Fruit fly (Drosophila melanogaster): ENCODE results near the gene CG13457.

DNA sequence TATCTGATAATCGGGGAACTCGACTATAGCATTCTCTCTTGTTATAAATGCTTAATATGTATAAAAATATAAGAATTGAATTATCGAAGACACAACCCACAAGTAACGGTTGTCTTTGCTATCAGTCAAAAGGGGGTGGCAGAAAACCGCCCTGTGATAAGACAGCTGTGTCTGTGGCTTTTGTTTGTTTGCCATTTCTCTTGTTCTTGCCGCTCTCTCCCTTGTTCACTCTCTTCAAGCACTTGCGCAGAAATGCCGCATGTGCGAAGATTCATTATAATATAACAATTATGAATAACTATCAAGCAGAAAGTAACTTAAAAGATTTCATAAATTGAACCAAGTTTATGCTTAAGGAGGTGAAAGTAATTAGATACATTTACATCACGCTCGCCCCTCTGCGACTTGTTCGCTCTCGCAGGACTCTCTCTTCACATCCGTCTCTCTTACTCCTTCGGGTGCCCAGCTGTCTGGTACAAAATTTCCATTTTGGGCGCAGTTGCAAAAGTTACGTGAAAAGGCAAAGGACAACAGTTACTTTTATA lies 15.5 kb upstream of the CG13457 start, which contains the start of gene FucTA:
- no peak for TF ChIP-seq D1 (tag; optimal IDR thresholded peaks at IDR 0.05)
- TF ChIP-seq CG17806 (tag; optimal IDR thresholded peaks at IDR 0.05) = no peak
- TF ChIP-seq rn (GFP tag; IDR thresholded peaks at IDR 0.05) = no peak
- TF ChIP-seq Ets98B (GFP tag; IDR thresholded peaks at IDR 0.05) = no peak
- no peak for TF ChIP-seq CG9948 (tag; optimal IDR thresholded peaks at IDR 0.05)
- TF ChIP-seq CG10348 (GFP tag; IDR thresholded peaks at IDR 0.05) = no peak
- no peak for TF ChIP-seq CG14655 (GFP tag; optimal IDR thresholded peaks at IDR 0.05)
- TF ChIP-seq fd96Ca (GFP tag; IDR thresholded peaks at IDR 0.05) = no peak
- TF ChIP-seq EcR (GFP tag; optimal IDR thresholded peaks at IDR 0.05) = no peak

Measured in whole organism, pupa.